Worm (Caenorhabditis elegans) whole organism, young adult: ENCODE results near the gene ogr-2.

Experiments
- F22D6.2 ChIP-seq: sonication (generic microtip); optimal IDR thresholded peaks from 2 replicates; lab custom pipeline; 2016; ENCODE audit warnings: mild to moderate bottlenecking, missing genetic modification characterization, missing compliant biosample characterization
- ceh-100 ChIP-seq: fragments of 200-800 bp; sonication (Bioruptor generic); IDR thresholded peaks from 2 replicates; pipeline ENCODE4 v1.3.6; 2022; ENCODE audit warnings: missing genetic modification reagents, missing genetic modification characterization, missing compliant biosample characterization
- nhr-120 ChIP-seq: fragments of 200-800 bp; sonication (Bioruptor generic); IDR thresholded peaks from 2 replicates; pipeline ENCODE4 v1.3.6; 2022; ENCODE audit warnings: missing genetic modification characterization, missing compliant biosample characterization
- rpc-1 ChIP-seq, 2 experiments: fragments of 150-350 bp in 1 of 2; sonication (generic microtip) in 1 of 2; optimal IDR thresholded peaks; 2 replicates each; lab custom pipeline; 2014 to 2018; ENCODE audit warnings: missing biosample characterization in 1 of 2, missing genetic modification characterization in 1 of 2, missing genetic modification reagents in 1 of 2, missing genotype in 1 of 2
- sdz-38 ChIP-seq: sonication (generic microtip); optimal IDR thresholded peaks from 2 replicates; lab custom pipeline; 2016; ENCODE audit warnings: missing genotype, missing genetic modification characterization, missing compliant biosample characterization
- unc-62 ChIP-seq: fragments of 150-350 bp; optimal IDR thresholded peaks from 2 replicates; lab custom pipeline; 2014; ENCODE audit warnings: missing biosample characterization, missing genetic modification reagents, missing genetic modification characterization
- zim-3 ChIP-seq: sonication (generic microtip); optimal IDR thresholded peaks from 2 replicates; lab custom pipeline; 2017; ENCODE audit warnings: mild to moderate bottlenecking, missing genetic modification characterization, moderate library complexity, missing compliant biosample characterization

ce11 chrII:10028195-10028594 is 12.7 kb upstream of the ogr-2 start, which contains the start of gene F52H3.6:
- TF ChIP-seq rpc-1 (optimal IDR thresholded peaks at IDR 0.05; lab: Kevin White, UChicago), result no peak
- no peak for TF ChIP-seq rpc-1 (tag; optimal IDR thresholded peaks at IDR 0.05; lab: Kevin White, UChicago)
- TF ChIP-seq zim-3 (tag; lab: Kevin White, UChicago), result no peak
- no peak for TF ChIP-seq F22D6.2 (tag; lab: Kevin White, UChicago)
- no peak for TF ChIP-seq ceh-100 (GFP tag; lab: Robert Waterston, UW)
- no peak for TF ChIP-seq sdz-38 (tag; lab: Kevin White, UChicago)
- no peak for TF ChIP-seq nhr-120 (GFP tag; lab: Robert Waterston, UW)
- no peak for TF ChIP-seq unc-62 (GFP tag; lab: Kevin White, UChicago)
